Worm (Caenorhabditis elegans): ENCODE results near the gene Y39B6A.3.

- TF ChIP-seq ama-1 (optimal IDR thresholded peaks at IDR 0.05) (no peak), hlh-6 (tag; optimal IDR thresholded peaks at IDR 0.05) (no peak)
Observed at ce11 chrV:19206911-19207310, 17.1 kb upstream of the Y39B6A.3 start.
